Fruit fly (Drosophila melanogaster) whole organism, prepupa: ENCODE results near the gene tna.

Experiments used
- CG10631 ChIP-seq: fragments of 200-800 bp; sonication (Bioruptor generic); optimal IDR thresholded peaks from 2 replicates; lab custom pipeline; 2016; ENCODE audit warnings: missing biosample characterization, missing genetic modification characterization
- CG10669 ChIP-seq: fragments of 200-800 bp; sonication (Bioruptor generic); optimal IDR thresholded peaks from 3 replicates; lab custom pipeline; 2018; ENCODE audit warnings: missing biosample characterization, mild to moderate bottlenecking, missing genetic modification characterization, moderate library complexity
- CG11294 ChIP-seq: fragments of 200-800 bp; sonication (Bioruptor generic); IDR thresholded peaks from 2 replicates; pipeline ENCODE4 v1.3.6; 2022; ENCODE audit warnings: missing biosample characterization, missing genetic modification characterization
- CG11762 ChIP-seq: fragments of 200-800 bp; sonication (Bioruptor generic); optimal IDR thresholded peaks from 3 replicates; lab custom pipeline; 2016; ENCODE audit warnings: missing biosample characterization, missing genetic modification characterization; ENCODE audit not compliant: insufficient read depth
- CG11902 ChIP-seq: fragments of 200-800 bp; sonication (Bioruptor generic); optimal IDR thresholded peaks from 3 replicates; lab custom pipeline; 2016; ENCODE audit warnings: missing biosample characterization, missing genetic modification characterization
- CG1621 ChIP-seq: fragments of 200-800 bp; sonication (Bioruptor generic); optimal IDR thresholded peaks from 3 replicates; lab custom pipeline; 2018; ENCODE audit warnings: missing biosample characterization, mild to moderate bottlenecking, missing genetic modification characterization
- CG16779 ChIP-seq: fragments of 200-800 bp; sonication (Bioruptor generic); optimal IDR thresholded peaks from 3 replicates; lab custom pipeline; 2017; ENCODE audit warnings: missing biosample characterization, mild to moderate bottlenecking, missing genetic modification characterization
- CG3032 ChIP-seq: fragments of 200-800 bp; optimal IDR thresholded peaks from 2 replicates; lab custom pipeline; 2019; ENCODE audit warnings: missing biosample characterization, mild to moderate bottlenecking, missing genetic modification characterization, moderate library complexity
- CG31627 ChIP-seq: fragments of 200-800 bp; sonication (Bioruptor generic); optimal IDR thresholded peaks from 3 replicates; lab custom pipeline; 2016; ENCODE audit warnings: missing biosample characterization, missing genetic modification characterization
- CG32006 ChIP-seq: fragments of 200-800 bp; sonication (Bioruptor generic); optimal IDR thresholded peaks from 3 replicates; lab custom pipeline; 2017; ENCODE audit warnings: missing biosample characterization, mild to moderate bottlenecking, missing genetic modification characterization
- CG34406 ChIP-seq: fragments of 200-800 bp; sonication (Bioruptor generic); optimal IDR thresholded peaks from 3 replicates; lab custom pipeline; 2016; ENCODE audit warnings: missing biosample characterization, missing genetic modification characterization
- CG3919 ChIP-seq: fragments of 200-800 bp; sonication (Bioruptor generic); optimal IDR thresholded peaks from 3 replicates; lab custom pipeline; 2016; ENCODE audit warnings: missing biosample characterization, missing genetic modification characterization
- CG4318 ChIP-seq: fragments of 200-800 bp; sonication (Bioruptor generic); optimal IDR thresholded peaks from 3 replicates; lab custom pipeline; 2017; ENCODE audit warnings: missing biosample characterization, mild to moderate bottlenecking, missing genetic modification characterization
- CG6163 ChIP-seq: fragments of 200-800 bp; sonication (Bioruptor generic); IDR thresholded peaks from 3 replicates; pipeline ENCODE4 v1.3.6; 2022; ENCODE audit warnings: missing biosample characterization, missing genetic modification characterization
- CG6792 ChIP-seq: fragments of 200-800 bp; sonication (Bioruptor generic); optimal IDR thresholded peaks from 3 replicates; lab custom pipeline; 2016; ENCODE audit warnings: missing biosample characterization, missing genetic modification characterization
- CG6808 ChIP-seq: fragments of 200-800 bp; sonication (Bioruptor generic); optimal IDR thresholded peaks from 3 replicates; lab custom pipeline; 2017; ENCODE audit warnings: missing biosample characterization, missing genetic modification characterization, mild to moderate bottlenecking, moderate library complexity, missing genetic modification reagents
- CG6854 ChIP-seq: fragments of 200-800 bp; sonication (Bioruptor generic); optimal IDR thresholded peaks from 2 replicates; lab custom pipeline; 2017; ENCODE audit warnings: missing biosample characterization, mild to moderate bottlenecking, missing genetic modification characterization
- CG7368 ChIP-seq: fragments of 200-800 bp; sonication (Bioruptor generic); optimal IDR thresholded peaks from 3 replicates; lab custom pipeline; 2016; ENCODE audit warnings: missing biosample characterization, missing genetic modification characterization
- CG8119 ChIP-seq: fragments of 200-800 bp; sonication (Bioruptor generic); IDR thresholded peaks from 3 replicates; pipeline ENCODE4 v1.3.6; 2022; ENCODE audit warnings: missing biosample characterization, missing genetic modification characterization
- CG8319 ChIP-seq: fragments of 200-800 bp; sonication (Bioruptor generic); optimal IDR thresholded peaks from 3 replicates; lab custom pipeline; 2016; ENCODE audit warnings: missing biosample characterization, missing genetic modification characterization
- CG8632 ChIP-seq: fragments of 200-800 bp; sonication (Bioruptor generic); optimal IDR thresholded peaks from 3 replicates; lab custom pipeline; 2016; ENCODE audit warnings: missing biosample characterization, missing genetic modification characterization
- CG9139 ChIP-seq: fragments of 200-800 bp; sonication (Bioruptor generic); optimal IDR thresholded peaks from 3 replicates; lab custom pipeline; 2017; ENCODE audit warnings: missing biosample characterization, mild to moderate bottlenecking, missing genetic modification characterization
- Eip75B ChIP-seq: fragments of 200-800 bp; sonication (Bioruptor generic); optimal IDR thresholded peaks from 3 replicates; lab custom pipeline; 2016; ENCODE audit warnings: missing biosample characterization, missing genetic modification characterization
- Eip78C ChIP-seq: fragments of 200-800 bp; sonication (Bioruptor generic); peaks from one replicate; lab custom pipeline; 2016; ENCODE audit warnings: missing biosample characterization, missing genetic modification characterization
- Eip93F ChIP-seq: fragments of 200-800 bp; sonication (Bioruptor generic); optimal IDR thresholded peaks from 2 replicates; lab custom pipeline; 2016; ENCODE audit warnings: missing biosample characterization, mild to moderate bottlenecking, missing genetic modification characterization
- Ets21C ChIP-seq: fragments of 200-800 bp; sonication (Bioruptor generic); optimal IDR thresholded peaks from 3 replicates; lab custom pipeline; 2016; ENCODE audit warnings: missing biosample characterization, missing genetic modification characterization
- Ets96B ChIP-seq: fragments of 200-800 bp; optimal IDR thresholded peaks from 2 replicates; lab custom pipeline; 2019; ENCODE audit warnings: missing biosample characterization, mild to moderate bottlenecking, missing genetic modification characterization, moderate library complexity
- Gug ChIP-seq: fragments of 200-800 bp; sonication (Bioruptor generic); IDR thresholded peaks from 2 replicates; pipeline ENCODE4 v1.3.6; 2022; ENCODE audit warnings: missing biosample characterization, missing genetic modification characterization
- Hr38 ChIP-seq: sonication (Bioruptor generic); optimal IDR thresholded peaks from 2 replicates; lab custom pipeline; 2016; ENCODE audit warnings: missing biosample characterization, missing genetic modification characterization
- Hr39 ChIP-seq: fragments of 200-800 bp; sonication (Bioruptor generic); optimal IDR thresholded peaks from 2 replicates; lab custom pipeline; 2016; ENCODE audit warnings: missing biosample characterization, missing genetic modification characterization
- Hr4 ChIP-seq: fragments of 200-800 bp; sonication (Bioruptor generic); optimal IDR thresholded peaks from 3 replicates; lab custom pipeline; 2016; ENCODE audit warnings: missing biosample characterization, missing genetic modification characterization
- Lpt ChIP-seq: fragments of 200-800 bp; sonication (Bioruptor generic); optimal IDR thresholded peaks from 3 replicates; lab custom pipeline; 2016; ENCODE audit warnings: missing biosample characterization, missing genetic modification characterization
- Met ChIP-seq: fragments of 200-800 bp; sonication (Bioruptor generic); optimal IDR thresholded peaks from 3 replicates; lab custom pipeline; 2016; ENCODE audit warnings: missing biosample characterization, missing genetic modification characterization
- Smox ChIP-seq: fragments of 200-800 bp; sonication (Bioruptor generic); optimal IDR thresholded peaks from 3 replicates; lab custom pipeline; 2016; ENCODE audit warnings: missing biosample characterization, missing genetic modification characterization
- Sox102F ChIP-seq: fragments of 200-800 bp; sonication (Bioruptor generic); optimal IDR thresholded peaks from 2 replicates; lab custom pipeline; 2016; ENCODE audit warnings: missing biosample characterization, mild to moderate bottlenecking, missing genetic modification characterization
- achi ChIP-seq: fragments of 200-800 bp; sonication (Bioruptor generic); optimal IDR thresholded peaks from 3 replicates; lab custom pipeline; 2016; ENCODE audit warnings: missing biosample characterization, missing genetic modification characterization
- acj6 ChIP-seq: fragments of 200-800 bp; sonication (Bioruptor generic); optimal IDR thresholded peaks from 3 replicates; lab custom pipeline; 2016; ENCODE audit warnings: missing biosample characterization, missing genetic modification characterization
- dac ChIP-seq: fragments of 200-800 bp; sonication (Bioruptor generic); optimal IDR thresholded peaks from 2 replicates; lab custom pipeline; 2017; ENCODE audit warnings: missing biosample characterization, mild to moderate bottlenecking, missing genetic modification characterization
- eg ChIP-seq: fragments of 200-800 bp; sonication (Bioruptor generic); IDR thresholded peaks from 3 replicates; pipeline ENCODE4 v1.3.6; 2022; ENCODE audit warnings: missing biosample characterization, missing genetic modification characterization
- fd85E ChIP-seq: fragments of 200-800 bp; sonication (Bioruptor generic); optimal IDR thresholded peaks from 3 replicates; lab custom pipeline; 2016; ENCODE audit warnings: missing biosample characterization, missing genetic modification characterization
- fkh ChIP-seq: fragments of 200-800 bp; sonication (Bioruptor generic); optimal IDR thresholded peaks from 3 replicates; lab custom pipeline; 2017; ENCODE audit warnings: missing biosample characterization, mild to moderate bottlenecking, missing genetic modification characterization, moderate library complexity
- pdm3 ChIP-seq: fragments of 200-800 bp; sonication (Bioruptor generic); optimal IDR thresholded peaks from 3 replicates; lab custom pipeline; 2016; ENCODE audit warnings: missing biosample characterization, missing genetic modification characterization
- salr ChIP-seq, 2 experiments: fragments of 200-800 bp; sonication (Bioruptor generic); optimal IDR thresholded peaks; 3 replicates each; lab custom pipeline; 2016 to 2018; ENCODE audit warnings: missing biosample characterization in 2 of 2, missing genetic modification characterization in 2 of 2, mild to moderate bottlenecking in 1 of 2
- topi ChIP-seq: fragments of 200-800 bp; sonication (Bioruptor generic); optimal IDR thresholded peaks from 3 replicates; lab custom pipeline; 2016; ENCODE audit warnings: missing biosample characterization, missing genetic modification characterization
- vri ChIP-seq: fragments of 200-800 bp; sonication (Bioruptor generic); optimal IDR thresholded peaks from 3 replicates; lab custom pipeline; 2016; ENCODE audit warnings: missing biosample characterization, mild to moderate bottlenecking, missing genetic modification characterization

The tna gene

dm6 chr3L:10854801-10855418, 19.6 kb downstream of the tna start (continued):
- TF ChIP-seq fkh (GFP tag; lab: Kevin White, UChicago) (no peak), Smox (peak; percentile 93), Hr4 (GFP tag; lab: Kevin White, UChicago) (peak; percentile 88), CG6163 (GFP tag; lab: Robert Waterston, UW) (peak; percentile 78; the same call in 1 of the 3 replicates), CG6854 (GFP tag; lab: Kevin White, UChicago) (peak; percentile 26), CG8632 (GFP tag; lab: Kevin White, UChicago) (peak; percentile 87), Lpt (GFP tag; lab: Kevin White, UChicago) (peak; percentile 81), CG16779 (tag; lab: Kevin White, UChicago) (peak; percentile 77), CG32006 (GFP tag; lab: Kevin White, UChicago) (peak; percentile 96), CG10669 (GFP tag; lab: Kevin White, UChicago) (peak; percentile 82), Sox102F (GFP tag; lab: Kevin White, UChicago) (peak; percentile 85), CG3919 (GFP tag; lab: Kevin White, UChicago) (peak; percentile 85), dac (GFP tag; lab: Kevin White, UChicago) (peak; percentile 82), Ets21C (peak; percentile 85), Hr38 (no peak), CG6792 (peak; percentile 85), CG10631 (peak; percentile 92), vri (GFP tag; lab: Kevin White, UChicago) (peak; percentile 70), eg (GFP tag; lab: Robert Waterston, UW) (peak; percentile 73), CG34406 (peak; percentile 90), Ets96B (peak; percentile 86), salr (GFP tag; optimal IDR thresholded peaks at IDR 0.05; lab: Kevin White, UChicago) (peak; percentile 50 to 96), Eip75B (GFP tag; lab: Kevin White, UChicago) (peak; percentile 90), achi (GFP tag; lab: Kevin White, UChicago) (peak; percentile 85), Eip78C (GFP tag; lab: Kevin White, UChicago) (peak; percentile 99)
- TF ChIP-seq, all 60 proteins: peak for 57

- peak; percentile 97 for TF ChIP-seq CG6808 (GFP tag; lab: Kevin White, UChicago)
- TF ChIP-seq CG3919 (GFP tag; lab: Kevin White, UChicago), result peak; percentile 93
- TF ChIP-seq CG31627, result peak; percentile 84
- TF ChIP-seq Eip78C (GFP tag; lab: Kevin White, UChicago), result peak; percentile 95
- TF ChIP-seq Ets96B, result peak; percentile 94
- peak; percentile 93 for TF ChIP-seq CG32006 (GFP tag; lab: Kevin White, UChicago)
- peak; percentile 93 for TF ChIP-seq acj6
- TF ChIP-seq pdm3 (GFP tag; lab: Kevin White, UChicago), result peak; percentile 78
- peak; percentile 92 for TF ChIP-seq CG10669 (GFP tag; lab: Kevin White, UChicago)
- TF ChIP-seq Lpt (GFP tag; lab: Kevin White, UChicago), result peak; percentile 73
- peak; percentile 59 for TF ChIP-seq Eip75B (GFP tag; lab: Kevin White, UChicago)
- TF ChIP-seq Ets21C, result peak; percentile 73
- peak; percentile 96 for TF ChIP-seq CG8119 (GFP tag; lab: Robert Waterston, UW)
- TF ChIP-seq CG4318, result peak; percentile 90
- TF ChIP-seq Hr38, result no peak
- peak; percentile 57 to 76 for TF ChIP-seq salr (GFP tag; optimal IDR thresholded peaks at IDR 0.05; lab: Kevin White, UChicago)
- TF ChIP-seq achi (GFP tag; lab: Kevin White, UChicago), result peak; percentile 93
- TF ChIP-seq CG11294, result peak; percentile 83
- peak; percentile 66 for TF ChIP-seq CG1621 (tag; lab: Kevin White, UChicago)
- TF ChIP-seq fd85E (GFP tag; lab: Kevin White, UChicago), result peak; percentile 19
- peak; percentile 84 for TF ChIP-seq topi (GFP tag; lab: Kevin White, UChicago)
- TF ChIP-seq CG3032 (tag; lab: Kevin White, UChicago), result peak; percentile 95
- TF ChIP-seq CG9139 (GFP tag; lab: Kevin White, UChicago), result peak; percentile 91
- TF ChIP-seq Eip93F (GFP tag; lab: Kevin White, UChicago), result peak; percentile 69
- peak; percentile 87 for TF ChIP-seq Met (GFP tag; lab: Kevin White, UChicago)
- TF ChIP-seq CG11762 (GFP tag; lab: Kevin White, UChicago), result peak; percentile 81
- peak; percentile 93 for TF ChIP-seq CG11902 (GFP tag; lab: Kevin White, UChicago)
- peak; percentile 87 for TF ChIP-seq CG7368 (GFP tag; lab: Kevin White, UChicago)
- TF ChIP-seq Hr39, result peak; percentile 80
- peak; percentile 84 for TF ChIP-seq Hr4 (GFP tag; lab: Kevin White, UChicago)
- TF ChIP-seq Sox102F (GFP tag; lab: Kevin White, UChicago), result peak; percentile 80
- TF ChIP-seq Gug (GFP tag; lab: Robert Waterston, UW), result peak; percentile 83
- TF ChIP-seq CG8319, result peak; percentile 80
- TF ChIP-seq CG6163 (GFP tag; lab: Robert Waterston, UW), result peak; percentile 86
- peak; percentile 85 for TF ChIP-seq CG16779 (tag; lab: Kevin White, UChicago)
- peak; percentile 73 for TF ChIP-seq CG6854 (GFP tag; lab: Kevin White, UChicago)
- peak; percentile 79 for TF ChIP-seq Smox
These were observed 20.3 kb downstream of the tna start for dm6 chr3L:10855419-10856213.
